Fruit fly (Drosophila melanogaster): ENCODE results near the gene CG42245.

Gene CG42245

DNA sequence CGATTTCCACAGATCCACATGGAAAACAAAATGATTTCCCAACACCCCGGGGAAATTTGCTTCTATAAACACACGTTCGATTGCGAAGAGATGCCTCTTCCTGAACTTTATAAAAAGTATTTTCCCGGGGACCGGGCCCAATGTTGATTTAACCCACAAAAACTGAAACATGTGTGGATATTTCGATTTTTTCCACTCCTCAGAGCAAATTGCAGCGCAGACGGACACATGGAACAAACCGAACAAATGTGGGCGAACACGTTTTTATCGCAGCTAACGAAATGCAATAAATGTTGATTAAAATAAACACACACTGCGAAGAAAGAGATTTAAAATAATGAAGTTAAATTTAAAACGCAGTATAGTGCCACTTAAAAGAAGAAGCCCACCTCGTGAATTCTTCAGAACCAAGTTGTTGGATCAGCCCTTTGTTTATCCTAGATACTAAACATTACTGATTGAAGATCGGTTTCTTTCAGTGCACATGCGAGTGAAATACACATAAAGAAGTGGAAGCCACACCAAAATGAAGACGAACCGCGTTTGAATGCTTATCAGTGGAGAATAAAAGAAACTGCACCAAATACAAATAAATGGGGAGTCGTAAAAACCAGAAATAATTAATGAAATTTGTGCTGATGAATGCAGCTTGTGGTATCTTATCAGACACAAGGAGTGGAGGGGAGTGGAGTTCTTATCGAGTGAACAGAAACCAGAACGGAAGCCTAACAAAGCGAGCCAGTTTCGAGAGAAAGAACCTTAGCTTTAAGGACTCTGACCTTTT is 48.6 kb upstream of the CG42245 start (continued):
- TF ChIP-seq Dfd (GFP tag; optimal IDR thresholded peaks at IDR 0.05) (no peak), CG11696 (GFP tag; IDR thresholded peaks at IDR 0.05) (peak; percentile 68), D19B (GFP tag; optimal IDR thresholded peaks at IDR 0.05) (no peak), jigr1 (GFP tag; IDR thresholded peaks at IDR 0.05) (peak; percentile 59; the same call in 2 of the 3 replicates), hkb (optimal IDR thresholded peaks at IDR 0.05) (no peak), hkb (GFP tag; IDR thresholded peaks at IDR 0.05) (peak; percentile 87), CG13424 (tag; optimal IDR thresholded peaks at IDR 0.05) (peak; percentile 84), CG3847 (GFP tag; IDR thresholded peaks at IDR 0.05) (no peak), CG2875 (GFP tag; optimal IDR thresholded peaks at IDR 0.05) (peak; percentile 85), fru (optimal IDR thresholded peaks at IDR 0.05) (no peak), CG2889 (GFP tag; IDR thresholded peaks at IDR 0.05) (peak; percentile 40; the same call in 1 of the 3 replicates), CG7556 (GFP tag; optimal IDR thresholded peaks at IDR 0.05) (peak; percentile 64), cas (GFP tag; IDR thresholded peaks at IDR 0.05) (no peak), pho (GFP tag; optimal IDR thresholded peaks at IDR 0.05) (no peak), sim (GFP tag; IDR thresholded peaks at IDR 0.05) (peak; percentile 72), yki (optimal IDR thresholded peaks at IDR 0.05) (no peak), CG6175 (GFP tag; IDR thresholded peaks at IDR 0.05) (no peak), CG43689 (GFP tag; IDR thresholded peaks at IDR 0.05) (peak; percentile 66), Asciz (GFP tag; optimal IDR thresholded peaks at IDR 0.05) (peak; percentile 91), gcm2 (GFP tag; optimal IDR thresholded peaks at IDR 0.05) (peak; percentile 65), Stat92E (GFP tag; optimal IDR thresholded peaks at IDR 0.05) (peak in 1 of 3 experiments; percentile 42), Atf-2 (GFP tag; optimal IDR thresholded peaks at IDR 0.05) (peak; percentile 76), slbo (GFP tag; IDR thresholded peaks at IDR 0.05) (peak; percentile 41; the same call in 1 of the 2 replicates), Chrac-16 (GFP tag; optimal IDR thresholded peaks at IDR 0.05) (peak; percentile 77), phol (tag; optimal IDR thresholded peaks at IDR 0.05) (peak; percentile 90), CG12236 (GFP tag; optimal IDR thresholded peaks at IDR 0.05) (peak; percentile 75), CG17328 (GFP tag; IDR thresholded peaks at IDR 0.05) (peak; percentile 88), wor (GFP tag; IDR thresholded peaks at IDR 0.05) (peak; percentile 76), Opbp (GFP tag; IDR thresholded peaks at IDR 0.05; ENCODE audit: partially characterized antibody) (0 out of 3 replicates have a peak, but pooled peaks have one; percentile 11), CG10462 (GFP tag; optimal IDR thresholded peaks at IDR 0.05) (peak; percentile 72), bcd (GFP tag; optimal IDR thresholded peaks at IDR 0.05) (peak; percentile 70), CG11560 (tag; IDR thresholded peaks at IDR 0.05) (no peak), CG8281 (tag; optimal IDR thresholded peaks at IDR 0.05) (peak; percentile 74), ac (GFP tag; optimal IDR thresholded peaks at IDR 0.05) (peak; percentile 2), CG10654 (GFP tag; optimal IDR thresholded peaks at IDR 0.05) (peak; percentile 88), ranshi (GFP tag; IDR thresholded peaks at IDR 0.05) (peak; percentile 81), vvl (GFP tag; IDR thresholded peaks at IDR 0.05) (peak; percentile 96), CG6654 (GFP tag; optimal IDR thresholded peaks at IDR 0.05) (peak; percentile 65), CG11456 (GFP tag; IDR thresholded peaks at IDR 0.05) (peak; percentile 51; the same call in 1 of the 3 replicates), Ets65A (GFP tag) (peak; percentile 97), CG15514 (GFP tag; optimal IDR thresholded peaks at IDR 0.05) (no peak), hbn (GFP tag; IDR thresholded peaks at IDR 0.05; ENCODE audit: partially characterized antibody) (no peak), CG8089 (GFP tag; optimal IDR thresholded peaks at IDR 0.05) (peak; percentile 72), ewg (GFP tag; optimal IDR thresholded peaks at IDR 0.05) (peak; percentile 81), CG10267 (tag; optimal IDR thresholded peaks at IDR 0.05) (peak; percentile 78), grn (GFP tag; optimal IDR thresholded peaks at IDR 0.05) (peak; percentile 12), Atf6 (GFP tag; IDR thresholded peaks at IDR 0.05) (peak; percentile 30; the same call in 1 of the 2 replicates), Myb (GFP tag; optimal IDR thresholded peaks at IDR 0.05) (peak; percentile 25), fd3F (GFP tag; optimal IDR thresholded peaks at IDR 0.05) (peak; percentile 21), nerfin-1 (tag; optimal IDR thresholded peaks at IDR 0.05) (peak; percentile 81)
